Worm (Caenorhabditis elegans) whole organism, late embryonic: Measurements from ENCODE around the gene srbc-34.

Source experiments
- pha-4 ChIP-seq: fragments of 150-350 bp; optimal IDR thresholded peaks from 2 replicates; lab custom pipeline; 2018; ENCODE audit warnings: missing biosample characterization, missing genetic modification reagents, missing genetic modification characterization
- unc-55 ChIP-seq: sonication (generic microtip); optimal IDR thresholded peaks from 2 replicates; lab custom pipeline; 2017; ENCODE audit warnings: missing biosample characterization, missing genetic modification reagents, missing genetic modification characterization

DNA sequence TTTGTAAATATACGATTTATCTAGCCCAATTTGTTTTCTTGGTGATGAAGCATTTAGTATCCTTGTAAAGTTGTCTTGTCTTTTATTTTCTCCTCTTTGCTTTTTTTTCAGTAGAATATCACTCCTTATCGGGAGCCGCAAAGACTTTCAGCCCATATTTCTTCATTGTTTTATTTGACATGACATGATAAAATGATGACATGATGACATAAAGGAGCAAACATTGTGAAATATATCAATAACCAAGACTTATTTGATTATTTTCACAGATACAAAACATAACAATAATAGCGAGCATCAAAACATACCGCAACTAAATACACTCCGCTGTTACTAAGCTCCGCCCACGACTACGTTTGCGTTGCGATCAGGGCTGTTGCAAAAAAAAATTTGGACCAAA, 40.3 kb upstream of the srbc-34 start:
- TF ChIP-seq unc-55 (GFP tag; lab: Kevin White, UChicago): no peak
- no peak for TF ChIP-seq pha-4
